Worm (Caenorhabditis elegans) whole organism, L2 larva: ENCODE measurements around the gene F49E2.5.

ENCODE experiments used
- R02D3.7 ChIP-seq: fragments of 150-350 bp; optimal IDR thresholded peaks from 2 replicates; lab custom pipeline; 2014; ENCODE audit warnings: missing biosample characterization, missing genetic modification characterization
- lin-13 ChIP-seq: fragments of 150-350 bp; optimal IDR thresholded peaks from 2 replicates; lab custom pipeline; 2014; ENCODE audit warnings: missing biosample characterization, missing genetic modification reagents, missing genetic modification characterization
- nhr-11 ChIP-seq: fragments of 150-350 bp; optimal IDR thresholded peaks from 2 replicates; lab custom pipeline; 2014; ENCODE audit warnings: missing biosample characterization, missing genetic modification characterization

- TF ChIP-seq nhr-11 (tag; lab: Kevin White, UChicago) = no peak
- no peak for TF ChIP-seq R02D3.7
- no peak for TF ChIP-seq lin-13 (GFP tag; lab: Kevin White, UChicago)
Measured at ce11 chrX:9518719-9519118, 24.7 kb upstream of the F49E2.5 start, which contains the start of gene C07B5.6.
